Fruit fly (Drosophila melanogaster) whole organism, embryonic: ENCODE measurements around the gene Bacc.
A peak's percentile ranks its signal among the peaks of the same experiment; 100 is the strongest.

ENCODE experiments used
- ATbp ChIP-seq: fragments of 200-800 bp; sonication (Bioruptor generic); optimal IDR thresholded peaks from 2 replicates; lab custom pipeline; 2017; ENCODE audit warnings: missing biosample characterization, mild to moderate bottlenecking, missing genetic modification characterization, missing genetic modification reagents
- B-H1 ChIP-seq: fragments of 200-800 bp; sonication (Bioruptor generic); IDR thresholded peaks from 3 replicates; pipeline ENCODE4 v1.3.6; 2022; ENCODE audit warnings: missing biosample characterization, missing genetic modification characterization
- Blimp-1 ChIP-seq: fragments of 200-800 bp; sonication (Bioruptor generic); optimal IDR thresholded peaks from 3 replicates; lab custom pipeline; 2018; ENCODE audit warnings: missing biosample characterization, missing genetic modification characterization, mild to moderate bottlenecking, moderate library complexity, missing genetic modification reagents
- CG10366 ChIP-seq: fragments of 200-800 bp; sonication (Bioruptor generic); IDR thresholded peaks from 2 replicates; pipeline ENCODE4 v1.3.6; 2022; ENCODE audit warnings: missing biosample characterization, missing genetic modification characterization
- CG10431 ChIP-seq: fragments of 200-800 bp; sonication (Bioruptor generic); optimal IDR thresholded peaks from 3 replicates; lab custom pipeline; 2018; ENCODE audit warnings: missing biosample characterization, mild to moderate bottlenecking, missing genetic modification characterization
- CG10959 ChIP-seq: fragments of 200-800 bp; sonication (Bioruptor generic); IDR thresholded peaks from 2 replicates; pipeline ENCODE4 v1.3.6; 2022; ENCODE audit warnings: missing biosample characterization, missing genetic modification characterization
- CG11085 ChIP-seq: fragments of 200-800 bp; sonication (Bioruptor generic); IDR thresholded peaks from 2 replicates; pipeline ENCODE4 v1.3.6; 2022; ENCODE audit warnings: missing biosample characterization, missing genetic modification characterization
- CG11504 ChIP-seq: fragments of 200-800 bp; sonication (Bioruptor generic); optimal IDR thresholded peaks from 3 replicates; lab custom pipeline; 2019; ENCODE audit warnings: missing biosample characterization, mild to moderate bottlenecking, missing genetic modification characterization, moderate library complexity
- CG12104 ChIP-seq: fragments of 200-800 bp; sonication (Bioruptor generic); optimal IDR thresholded peaks from 3 replicates; lab custom pipeline; 2016; ENCODE audit warnings: missing biosample characterization, missing genetic modification characterization
- CG12391 ChIP-seq: fragments of 200-800 bp; sonication (Bioruptor generic); optimal IDR thresholded peaks from 3 replicates; lab custom pipeline; 2018; ENCODE audit warnings: missing biosample characterization, mild to moderate bottlenecking, missing genetic modification characterization, moderate library complexity
- CG13424 ChIP-seq: fragments of 200-800 bp; sonication (Bioruptor generic); optimal IDR thresholded peaks from 2 replicates; lab custom pipeline; 2019; ENCODE audit warnings: missing biosample characterization, mild to moderate bottlenecking, missing genetic modification characterization, moderate library complexity
- CG14014 ChIP-seq: fragments of 200-800 bp; sonication (Bioruptor generic); IDR thresholded peaks from 2 replicates; pipeline ENCODE4 v1.3.6; 2022; ENCODE audit warnings: missing biosample characterization, missing genetic modification characterization
- CG17829 ChIP-seq: fragments of 200-800 bp; optimal IDR thresholded peaks from 2 replicates; lab custom pipeline; 2019; ENCODE audit warnings: missing biosample characterization, mild to moderate bottlenecking, missing genetic modification characterization, moderate library complexity
- CG31441 ChIP-seq: fragments of 200-800 bp; sonication (Bioruptor generic); IDR thresholded peaks from 2 replicates; pipeline ENCODE4 v1.3.6; 2022; ENCODE audit warnings: missing biosample characterization, missing genetic modification characterization
- CG33213 ChIP-seq: fragments of 200-800 bp; sonication (Bioruptor generic); optimal IDR thresholded peaks from 3 replicates; lab custom pipeline; 2016; ENCODE audit warnings: missing biosample characterization, missing genetic modification characterization
- CG34422 ChIP-seq: fragments of 200-800 bp; sonication (Bioruptor generic); IDR thresholded peaks from 3 replicates; pipeline ENCODE4 v1.3.6; 2022; ENCODE audit warnings: missing biosample characterization, missing genetic modification characterization
- CG4282 ChIP-seq: fragments of 200-800 bp; sonication (Bioruptor generic); optimal IDR thresholded peaks from 2 replicates; lab custom pipeline; 2016; ENCODE audit warnings: missing biosample characterization, missing genetic modification characterization
- CG6654 ChIP-seq: fragments of 200-800 bp; sonication (Bioruptor generic); optimal IDR thresholded peaks from 2 replicates; lab custom pipeline; 2017; ENCODE audit warnings: missing biosample characterization, mild to moderate bottlenecking, missing genetic modification characterization
- CG7357 ChIP-seq: fragments of 200-800 bp; sonication (Bioruptor generic); IDR thresholded peaks from 3 replicates; pipeline ENCODE4 v1.3.6; 2022; ENCODE audit warnings: missing biosample characterization, missing genetic modification characterization
- CG7928 ChIP-seq: fragments of 200-800 bp; sonication (Bioruptor generic); optimal IDR thresholded peaks from 2 replicates; lab custom pipeline; 2017; ENCODE audit warnings: missing biosample characterization, mild to moderate bottlenecking, missing genetic modification characterization
- CG9215 ChIP-seq: fragments of 200-800 bp; sonication (Bioruptor generic); IDR thresholded peaks from 2 replicates; pipeline ENCODE4 v1.3.6; 2022; ENCODE audit warnings: missing biosample characterization, missing genetic modification characterization
- CG9437 ChIP-seq: fragments of 200-800 bp; sonication (Bioruptor generic); optimal IDR thresholded peaks from 2 replicates; lab custom pipeline; 2018; ENCODE audit warnings: missing biosample characterization, mild to moderate bottlenecking, missing genetic modification characterization
- CHES-1-like ChIP-seq: fragments of 200-800 bp; sonication (Bioruptor generic); optimal IDR thresholded peaks from 2 replicates; lab custom pipeline; 2016; ENCODE audit warnings: missing biosample characterization, missing genetic modification characterization
- D19A ChIP-seq: fragments of 200-800 bp; optimal IDR thresholded peaks from 3 replicates; lab custom pipeline; 2019; ENCODE audit warnings: missing biosample characterization, mild to moderate bottlenecking, missing genetic modification characterization, moderate library complexity
- Deaf1 ChIP-seq: fragments of 200-800 bp; optimal IDR thresholded peaks from 3 replicates; lab custom pipeline; 2019; ENCODE audit warnings: missing biosample characterization, mild to moderate bottlenecking, missing genetic modification characterization, moderate library complexity
- Doc3 ChIP-seq: fragments of 200-800 bp; sonication (Bioruptor generic); IDR thresholded peaks from 3 replicates; pipeline ENCODE4 v1.3.6; 2022; ENCODE audit warnings: missing biosample characterization, missing genetic modification characterization; ENCODE audit not compliant: partially characterized antibody
- Fer3 ChIP-seq: fragments of 200-800 bp; sonication (Bioruptor generic); optimal IDR thresholded peaks from 2 replicates; lab custom pipeline; 2018; ENCODE audit warnings: missing biosample characterization, mild to moderate bottlenecking, missing genetic modification characterization, moderate library complexity
- H2.0 ChIP-seq: fragments of 200-800 bp; sonication (Bioruptor generic); IDR thresholded peaks from 2 replicates; pipeline ENCODE4 v1.3.6; 2022; ENCODE audit warnings: missing biosample characterization, missing genetic modification characterization
- Hand ChIP-seq: fragments of 200-800 bp; sonication (Bioruptor generic); optimal IDR thresholded peaks from 2 replicates; lab custom pipeline; 2017; ENCODE audit warnings: mild to moderate bottlenecking, missing biosample characterization, missing genetic modification reagents, missing genetic modification characterization
- HmgZ ChIP-seq: fragments of 200-800 bp; sonication (Bioruptor generic); optimal IDR thresholded peaks from 2 replicates; lab custom pipeline; 2018; ENCODE audit warnings: missing biosample characterization, mild to moderate bottlenecking, missing genetic modification characterization
- Hr3 ChIP-seq: fragments of 200-800 bp; sonication (Bioruptor generic); optimal IDR thresholded peaks from 3 replicates; lab custom pipeline; 2016; ENCODE audit warnings: missing biosample characterization, missing genetic modification characterization
- Lim3 ChIP-seq: fragments of 200-800 bp; sonication (Bioruptor generic); IDR thresholded peaks from 2 replicates; pipeline ENCODE4 v1.3.6; 2022; ENCODE audit warnings: missing biosample characterization, missing genetic modification characterization
- Max ChIP-seq: fragments of 200-800 bp; sonication (Bioruptor generic); optimal IDR thresholded peaks from 2 replicates; lab custom pipeline; 2016; ENCODE audit warnings: missing biosample characterization, mild to moderate bottlenecking, missing genetic modification characterization
- Mrtf ChIP-seq: fragments of 200-800 bp; sonication (Bioruptor generic); IDR thresholded peaks from 3 replicates; pipeline ENCODE4 v1.3.6; 2022; ENCODE audit warnings: missing biosample characterization, missing genetic modification characterization
- NC2α ChIP-seq: fragments of 200-800 bp; sonication (Bioruptor generic); optimal IDR thresholded peaks from 2 replicates; lab custom pipeline; 2016; ENCODE audit warnings: missing biosample characterization, missing genetic modification characterization
- Sry-δ ChIP-seq: fragments of 200-800 bp; sonication (Bioruptor generic); optimal IDR thresholded peaks from 2 replicates; lab custom pipeline; 2016; ENCODE audit warnings: missing biosample characterization, missing genetic modification characterization
- YL-1 ChIP-seq: fragments of 200-800 bp; sonication (Bioruptor generic); optimal IDR thresholded peaks from 3 replicates; lab custom pipeline; 2017; ENCODE audit warnings: missing biosample characterization, mild to moderate bottlenecking, missing genetic modification characterization
- ato ChIP-seq: fragments of 200-800 bp; sonication (Bioruptor generic); IDR thresholded peaks from 2 replicates; pipeline ENCODE4 v1.3.6; 2022; ENCODE audit warnings: missing biosample characterization, missing genetic modification characterization; ENCODE audit not compliant: partially characterized antibody
- bigmax ChIP-seq: fragments of 200-800 bp; sonication (Bioruptor generic); optimal IDR thresholded peaks from 2 replicates; lab custom pipeline; 2018; ENCODE audit warnings: missing biosample characterization, mild to moderate bottlenecking, missing genetic modification characterization
- bowl ChIP-seq: fragments of 200-800 bp; sonication (Bioruptor generic); IDR thresholded peaks from 2 replicates; pipeline ENCODE4 v1.3.6; 2022; ENCODE audit warnings: missing biosample characterization, missing genetic modification characterization
- emc ChIP-seq: fragments of 200-800 bp; sonication (Bioruptor generic); optimal IDR thresholded peaks from 2 replicates; lab custom pipeline; 2016; ENCODE audit warnings: missing biosample characterization, missing genetic modification characterization
- fd64A ChIP-seq: fragments of 200-800 bp; sonication (Bioruptor generic); optimal IDR thresholded peaks from 3 replicates; lab custom pipeline; 2018; ENCODE audit warnings: missing biosample characterization, mild to moderate bottlenecking, missing genetic modification characterization
- kay ChIP-seq: fragments of 200-800 bp; sonication (Bioruptor generic); optimal IDR thresholded peaks from 2 replicates; lab custom pipeline; 2016; ENCODE audit warnings: missing biosample characterization, missing genetic modification characterization
- nerfin-1 ChIP-seq: fragments of 200-800 bp; sonication (Bioruptor generic); optimal IDR thresholded peaks from 3 replicates; lab custom pipeline; 2019; ENCODE audit warnings: missing biosample characterization, mild to moderate bottlenecking, missing genetic modification characterization, moderate library complexity
- pho ChIP-seq: fragments of 200-800 bp; sonication (Bioruptor generic); optimal IDR thresholded peaks from 2 replicates; lab custom pipeline; 2016; ENCODE audit warnings: missing biosample characterization, missing genetic modification characterization
- pros ChIP-seq: fragments of 200-800 bp; sonication (Bioruptor generic); optimal IDR thresholded peaks from 3 replicates; lab custom pipeline; 2019; ENCODE audit warnings: missing biosample characterization, mild to moderate bottlenecking, missing genetic modification characterization, moderate library complexity
- pzg ChIP-seq: fragments of 200-800 bp; sonication (Bioruptor generic); optimal IDR thresholded peaks from 3 replicates; lab custom pipeline; 2018; ENCODE audit warnings: missing biosample characterization, mild to moderate bottlenecking, missing genetic modification characterization, moderate library complexity
- sob ChIP-seq: fragments of 200-800 bp; sonication (Bioruptor generic); IDR thresholded peaks from 2 replicates; pipeline ENCODE4 v1.3.6; 2022; ENCODE audit warnings: missing biosample characterization, missing genetic modification characterization
- unpg ChIP-seq: fragments of 200-800 bp; sonication (Bioruptor generic); optimal IDR thresholded peaks from 3 replicates; lab custom pipeline; 2018; ENCODE audit warnings: missing biosample characterization, mild to moderate bottlenecking, missing genetic modification characterization, moderate library complexity
- vfl ChIP-seq: fragments of 200-800 bp; sonication (Bioruptor generic); optimal IDR thresholded peaks from 2 replicates; lab custom pipeline; 2016; ENCODE audit warnings: missing biosample characterization, missing genetic modification characterization

Gene Bacc

dm6 chr2L:2769476-2770185 lies 17.4 kb downstream of the Bacc start, which contains the start of the genes colt and HINT1 (continued):
- TF ChIP-seq Sry-δ (GFP tag; lab: Kevin White, UChicago) (peak; percentile 41), CG13424 (tag; lab: Kevin White, UChicago) (peak; percentile 8), H2.0 (GFP tag; lab: Robert Waterston, UW) (no peak), CG10959 (GFP tag; lab: Robert Waterston, UW) (no peak), CG10366 (GFP tag; lab: Robert Waterston, UW) (no peak), CG12391 (tag; lab: Kevin White, UChicago) (peak; percentile 29), unpg (no peak), kay (no peak), CG4282 (no peak), B-H1 (GFP tag; lab: Robert Waterston, UW) (no peak), nerfin-1 (peak; percentile 56), YL-1 (GFP tag; lab: Kevin White, UChicago) (peak; percentile 94), Doc3 (GFP tag; lab: Robert Waterston, UW) (no peak; the same call in 2 of the 3 replicates), bigmax (no peak), ATbp (GFP tag; lab: Kevin White, UChicago) (no peak), Fer3 (tag; lab: Kevin White, UChicago) (no peak), HmgZ (peak; percentile 50), CG9437 (GFP tag; lab: Kevin White, UChicago) (peak; percentile 31), Lim3 (no peak), CG10431 (GFP tag; lab: Kevin White, UChicago) (peak; percentile 22), CHES-1-like (peak; percentile 4), CG11504 (peak; percentile 50), CG6654 (no peak), CG34422 (GFP tag; lab: Robert Waterston, UW) (peak; percentile 86), Deaf1 (peak; percentile 60), CG7357 (GFP tag; lab: Robert Waterston, UW) (no peak), CG14014 (GFP tag; lab: Robert Waterston, UW) (no peak), CG7928 (GFP tag; lab: Kevin White, UChicago) (no peak), ato (no peak), emc (no peak), fd64A (GFP tag; lab: Kevin White, UChicago) (no peak), vfl (no peak), Mrtf (GFP tag; lab: Robert Waterston, UW) (no peak), pzg (GFP tag; lab: Kevin White, UChicago) (peak; percentile 85), Hr3 (GFP tag; lab: Kevin White, UChicago) (no peak), NC2α (GFP tag; lab: Kevin White, UChicago) (no peak), CG33213 (GFP tag; lab: Kevin White, UChicago) (peak; percentile 53), CG31441 (GFP tag; lab: Robert Waterston, UW) (peak; percentile 34; the same call in 1 of the 2 replicates), CG11085 (GFP tag; lab: Robert Waterston, UW) (no peak), CG12104 (no peak), pho (GFP tag; lab: Kevin White, UChicago) (peak; percentile 18), Hand (GFP tag; lab: Kevin White, UChicago) (no peak), CG17829 (tag; lab: Kevin White, UChicago) (peak; percentile 52), sob (GFP tag; lab: Robert Waterston, UW) (no peak), Max (GFP tag; lab: Kevin White, UChicago) (peak; percentile 8), Blimp-1 (GFP tag; lab: Kevin White, UChicago) (no peak), CG9215 (GFP tag; lab: Robert Waterston, UW) (no peak), bowl (GFP tag; lab: Robert Waterston, UW) (no peak), pros (GFP tag; lab: Kevin White, UChicago) (no peak), D19A (peak; percentile 44)
